Worm (Caenorhabditis elegans) whole organism, mixed stage, embryonic: ENCODE results near the gene ZK1127.3.

ENCODE experiments used
- M03D4.4 ChIP-seq: sonication (generic microtip); optimal IDR thresholded peaks from 2 replicates; lab custom pipeline; 2017; ENCODE audit warnings: mild to moderate bottlenecking, missing genetic modification characterization, missing compliant biosample characterization
- bed-3 ChIP-seq: fragments of 200-800 bp; sonication (Bioruptor generic); optimal IDR thresholded peaks from 3 replicates; lab custom pipeline; 2018; ENCODE audit warnings: mild to moderate bottlenecking, missing genetic modification characterization, moderate library complexity, missing compliant biosample characterization
- blmp-1 ChIP-seq: fragments of 150-350 bp; optimal IDR thresholded peaks from 2 replicates; lab custom pipeline; 2014; ENCODE audit warnings: missing biosample characterization, missing genetic modification characterization
- ceh-43 ChIP-seq: fragments of 200-800 bp; sonication (Bioruptor generic); optimal IDR thresholded peaks from 2 replicates; lab custom pipeline; 2018; ENCODE audit warnings: mild to moderate bottlenecking, missing genetic modification characterization, moderate library complexity, missing compliant biosample characterization
- ceh-83 ChIP-seq: fragments of 200-800 bp; sonication (Bioruptor generic); optimal IDR thresholded peaks from 2 replicates; lab custom pipeline; 2018; ENCODE audit warnings: mild to moderate bottlenecking, missing genetic modification characterization, missing compliant biosample characterization
- ces-1 ChIP-seq: fragments of 150-350 bp; optimal IDR thresholded peaks from 2 replicates; lab custom pipeline; 2014; ENCODE audit warnings: missing biosample characterization, missing genetic modification reagents, missing genetic modification characterization
- cnd-1 ChIP-seq: fragments of 200-800 bp; sonication (Bioruptor generic); optimal IDR thresholded peaks from 2 replicates; lab custom pipeline; 2018; ENCODE audit warnings: mild to moderate bottlenecking, missing genetic modification characterization, missing compliant biosample characterization
- drap-1 ChIP-seq: fragments of 200-800 bp; sonication (Bioruptor generic); optimal IDR thresholded peaks from 3 replicates; lab custom pipeline; 2018; ENCODE audit warnings: mild to moderate bottlenecking, missing genetic modification characterization, missing compliant biosample characterization
- elt-1 ChIP-seq: sonication (generic microtip); optimal IDR thresholded peaks from 2 replicates; lab custom pipeline; 2017; ENCODE audit warnings: missing genetic modification characterization, mild to moderate bottlenecking, missing compliant biosample characterization, antibody characterized with exemption, moderate library complexity, borderline replicate concordance; ENCODE audit not compliant: insufficient read depth
- flh-1 ChIP-seq: fragments of 200-800 bp; sonication (Bioruptor generic); optimal IDR thresholded peaks from 2 replicates; lab custom pipeline; 2018; ENCODE audit warnings: mild to moderate bottlenecking, missing genetic modification characterization, moderate library complexity, missing compliant biosample characterization
- ham-2 ChIP-seq: fragments of 200-800 bp; sonication (Bioruptor generic); optimal IDR thresholded peaks from 2 replicates; lab custom pipeline; 2018; ENCODE audit warnings: mild to moderate bottlenecking, missing genetic modification characterization, missing compliant biosample characterization
- hlh-1 ChIP-seq: fragments of 150-350 bp; optimal IDR thresholded peaks from 2 replicates; lab custom pipeline; 2014; ENCODE audit warnings: missing biosample characterization, missing genetic modification reagents, missing genetic modification characterization
- lin-13 ChIP-seq: fragments of 150-350 bp; optimal IDR thresholded peaks from 2 replicates; lab custom pipeline; 2014; ENCODE audit warnings: missing biosample characterization, missing genetic modification characterization
- lin-32 ChIP-seq: fragments of 200-800 bp; sonication (Bioruptor generic); optimal IDR thresholded peaks from 2 replicates; lab custom pipeline; 2018; ENCODE audit warnings: mild to moderate bottlenecking, missing genetic modification characterization, missing compliant biosample characterization
- lsy-2 ChIP-seq: fragments of 150-350 bp; optimal IDR thresholded peaks from 2 replicates; lab custom pipeline; 2014; ENCODE audit warnings: missing biosample characterization, missing genetic modification characterization
- mep-1 ChIP-seq: fragments of 150-350 bp; optimal IDR thresholded peaks from 2 replicates; lab custom pipeline; 2017; ENCODE audit warnings: missing biosample characterization, missing genetic modification reagents, missing genetic modification characterization, inconsistent platforms
- mls-2 ChIP-seq: sonication (generic microtip); optimal IDR thresholded peaks from 2 replicates; lab custom pipeline; 2016; ENCODE audit warnings: mild to moderate bottlenecking, missing genetic modification characterization, moderate library complexity, missing compliant biosample characterization
- nhr-12 ChIP-seq: fragments of 150-350 bp; optimal IDR thresholded peaks from 2 replicates; lab custom pipeline; 2014; ENCODE audit warnings: missing biosample characterization, missing genetic modification characterization
- nhr-2 ChIP-seq: fragments of 150-350 bp; optimal IDR thresholded peaks from 2 replicates; lab custom pipeline; 2014; ENCODE audit warnings: missing biosample characterization, missing genetic modification characterization
- nhr-28 ChIP-seq: fragments of 150-350 bp; optimal IDR thresholded peaks from 2 replicates; lab custom pipeline; 2014; ENCODE audit warnings: missing biosample characterization, missing genetic modification characterization
- nhr-76 ChIP-seq: sonication (generic microtip); optimal IDR thresholded peaks from 2 replicates; lab custom pipeline; 2017; ENCODE audit warnings: missing biosample characterization, missing genetic modification characterization
- pha-4 ChIP-seq: fragments of 150-350 bp; optimal IDR thresholded peaks from 2 replicates; lab custom pipeline; 2018; ENCODE audit warnings: missing biosample characterization, missing genetic modification reagents, missing genetic modification characterization
- sem-2 ChIP-seq: fragments of 200-800 bp; sonication (Bioruptor generic); optimal IDR thresholded peaks from 2 replicates; lab custom pipeline; 2018; ENCODE audit warnings: mild to moderate bottlenecking, missing genetic modification characterization, missing compliant biosample characterization
- snpc-4 ChIP-seq: fragments of 150-350 bp; optimal IDR thresholded peaks from 2 replicates; lab custom pipeline; 2014; ENCODE audit warnings: missing biosample characterization, missing genetic modification characterization
- sptf-1 ChIP-seq: sonication (generic microtip); optimal IDR thresholded peaks from 2 replicates; lab custom pipeline; 2017; ENCODE audit warnings: mild to moderate bottlenecking, missing genetic modification characterization, moderate library complexity, missing compliant biosample characterization
- tbx-8 ChIP-seq: fragments of 200-800 bp; sonication (Bioruptor generic); optimal IDR thresholded peaks from 2 replicates; lab custom pipeline; 2018; ENCODE audit warnings: mild to moderate bottlenecking, missing genetic modification characterization, moderate library complexity, missing compliant biosample characterization
- unc-120 ChIP-seq: sonication (generic microtip); optimal IDR thresholded peaks from 2 replicates; lab custom pipeline; 2017; ENCODE audit warnings: missing genetic modification characterization, missing compliant biosample characterization; ENCODE audit not compliant: poor library complexity, severe bottlenecking
- unc-39 ChIP-seq: fragments of 150-350 bp; optimal IDR thresholded peaks from 2 replicates; lab custom pipeline; 2014; ENCODE audit warnings: missing biosample characterization, missing genetic modification characterization
- unc-62 ChIP-seq: fragments of 150-350 bp; optimal IDR thresholded peaks from 2 replicates; lab custom pipeline; 2014; ENCODE audit warnings: missing biosample characterization, missing genetic modification reagents, missing genetic modification characterization
- zip-8 ChIP-seq: fragments of 150-350 bp; optimal IDR thresholded peaks from 2 replicates; lab custom pipeline; 2014; ENCODE audit warnings: missing biosample characterization, missing genetic modification characterization
- ztf-11 ChIP-seq: fragments of 150-350 bp; optimal IDR thresholded peaks from 2 replicates; lab custom pipeline; 2014; ENCODE audit warnings: missing biosample characterization, missing genetic modification characterization

ZK1127.3 gene

ce11 chrII:7054987-7055386 is at the start of gene ZK1127.3:
ZK1127.3 (plus strand) TSS chrII:7055287.
- TF ChIP-seq drap-1 (GFP tag; lab: Kevin White, UChicago) (no peak), mls-2 (tag; lab: Kevin White, UChicago) (no peak), ztf-11 (tag; lab: Kevin White, UChicago) (no peak), ceh-83 (GFP tag; lab: Kevin White, UChicago) (no peak), lin-32 (GFP tag; lab: Kevin White, UChicago) (no peak), sem-2 (GFP tag; lab: Kevin White, UChicago) (no peak), ces-1 (no peak), sptf-1 (tag; lab: Kevin White, UChicago) (no peak), bed-3 (no peak), ceh-43 (GFP tag; lab: Kevin White, UChicago) (no peak), unc-120 (no peak), flh-1 (no peak), ham-2 (no peak)

- no peak for TF ChIP-seq flh-1
- TF ChIP-seq ceh-83 (GFP tag; lab: Kevin White, UChicago), result no peak
- TF ChIP-seq nhr-2 (tag; lab: Kevin White, UChicago), result no peak
- TF ChIP-seq elt-1 (tag; lab: Kevin White, UChicago), result no peak
- no peak for TF ChIP-seq lsy-2
- TF ChIP-seq hlh-1 (tag; lab: Kevin White, UChicago), result no peak
- no peak for TF ChIP-seq tbx-8 (GFP tag; lab: Kevin White, UChicago)
- TF ChIP-seq zip-8, result no peak
- no peak for TF ChIP-seq M03D4.4 (tag; lab: Kevin White, UChicago)
- no peak for TF ChIP-seq nhr-28 (tag; lab: Kevin White, UChicago)
- no peak for TF ChIP-seq ztf-11 (tag; lab: Kevin White, UChicago)
- TF ChIP-seq unc-120, result no peak
Observed at ce11 chrII:7012592-7012991, 42.5 kb upstream of the ZK1127.3 start, which contains the start of gene sqv-7. sqv-7 (minus strand) TSS chrII:7012692.

- no peak for TF ChIP-seq blmp-1 (tag; lab: Kevin White, UChicago)
- TF ChIP-seq drap-1 (GFP tag; lab: Kevin White, UChicago), result no peak
- peak; percentile 60 for TF ChIP-seq ces-1
- peak; percentile 47 for TF ChIP-seq mep-1
- no peak for TF ChIP-seq ztf-11 (tag; lab: Kevin White, UChicago)
- peak; percentile 33 for TF ChIP-seq sptf-1 (tag; lab: Kevin White, UChicago)
- TF ChIP-seq unc-62 (GFP tag; lab: Kevin White, UChicago), result peak; percentile 38
- peak; percentile 50 for TF ChIP-seq lsy-2
- peak; percentile 19 for TF ChIP-seq pha-4 (tag; lab: Kevin White, UChicago)
- no peak for TF ChIP-seq snpc-4 (tag; lab: Kevin White, UChicago)
- peak; percentile 22 for TF ChIP-seq lin-13 (tag; lab: Kevin White, UChicago)
- TF ChIP-seq zip-8, result peak; percentile 70
- TF ChIP-seq, all 35 proteins: peak for 8
Observed at ce11 chrII:7022370-7023001, 32.6 kb upstream of the ZK1127.3 start, which contains the start of the genes lst-6 and lst-5. lst-6 (minus strand) TSS chrII:7022509. lst-5 (plus strand) TSS chrII:7022913.

DNA sequence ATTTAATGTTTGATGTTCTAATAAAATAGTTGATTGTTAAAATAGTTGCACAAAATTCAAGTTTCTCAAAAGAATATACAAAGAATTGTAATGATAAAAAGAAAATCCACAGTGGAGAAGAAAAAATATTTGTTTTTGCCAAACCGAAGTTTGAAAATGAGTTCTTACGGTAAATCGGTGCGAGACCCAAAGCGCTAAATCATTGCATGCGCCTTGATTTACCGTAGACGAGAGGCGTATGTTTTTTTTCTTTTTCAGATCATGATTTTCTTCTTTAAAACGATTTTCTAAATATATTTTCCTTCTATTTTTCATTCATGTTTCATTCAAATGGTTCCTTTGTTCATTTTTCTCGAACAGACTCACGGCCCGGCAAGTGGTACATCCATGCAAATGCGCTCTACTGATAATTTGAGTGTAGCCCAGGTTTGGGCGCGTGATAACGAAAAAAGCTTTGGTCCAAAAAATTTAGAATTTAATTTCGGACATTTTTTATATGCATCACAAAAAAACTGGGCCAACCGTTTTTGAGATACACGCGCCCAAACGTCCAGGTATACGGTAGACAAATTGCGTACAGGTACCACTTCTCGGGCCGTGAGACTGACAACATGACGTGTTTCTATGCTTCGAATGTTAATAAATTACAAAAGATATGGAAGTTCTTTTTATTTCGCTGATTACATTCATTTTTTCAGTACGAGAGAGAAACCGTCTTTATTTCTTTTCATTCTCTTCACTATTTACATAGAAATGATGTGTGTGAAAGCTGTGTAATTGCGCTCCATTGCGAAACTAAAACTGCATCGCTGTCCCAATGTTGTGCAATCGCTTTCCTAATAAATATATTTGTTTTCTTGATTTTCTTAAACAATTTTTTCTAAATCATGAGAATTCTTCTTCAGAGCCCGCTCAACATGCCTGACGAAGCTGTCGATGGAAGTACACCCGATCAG is 29.9 kb upstream of the ZK1127.3 start, which contains the start of gene znf-598:
znf-598 (plus strand) TSS at position 906 of the 956 bp plus-strand sequence.
- TF ChIP-seq lsy-2 (peak; percentile 21), mls-2 (tag; lab: Kevin White, UChicago) (no peak), hlh-1 (tag; lab: Kevin White, UChicago) (no peak), pha-4 (tag; lab: Kevin White, UChicago) (peak; percentile 65), mep-1 (peak; percentile 29), sptf-1 (tag; lab: Kevin White, UChicago) (peak; percentile 1)

- TF ChIP-seq nhr-2 (tag; lab: Kevin White, UChicago) (no peak), tbx-8 (GFP tag; lab: Kevin White, UChicago) (no peak), nhr-76 (tag; lab: Kevin White, UChicago) (no peak), cnd-1 (no peak), nhr-12 (tag; lab: Kevin White, UChicago) (no peak), pha-4 (tag; lab: Kevin White, UChicago) (no peak), unc-39 (tag; lab: Kevin White, UChicago) (no peak), ceh-83 (GFP tag; lab: Kevin White, UChicago) (no peak), sem-2 (GFP tag; lab: Kevin White, UChicago) (no peak), zip-8 (no peak), flh-1 (no peak), ham-2 (no peak)
- TF ChIP-seq, all 35 proteins: peak for 0
Observed at ce11 chrII:7029524-7029923, 25.6 kb upstream of the ZK1127.3 start.
